Fruit fly (Drosophila melanogaster) ovary, adult (tissue): ENCODE data around the gene CG12998.

Experiments used
- CG17801 ChIP-seq: fragments of 200-800 bp; optimal IDR thresholded peaks from 2 replicates; lab custom pipeline; 2019; ENCODE audit warnings: missing biosample characterization, mild to moderate bottlenecking, missing genetic modification characterization, moderate library complexity; ENCODE audit not compliant: partially characterized antibody

CG12998 gene

DNA sequence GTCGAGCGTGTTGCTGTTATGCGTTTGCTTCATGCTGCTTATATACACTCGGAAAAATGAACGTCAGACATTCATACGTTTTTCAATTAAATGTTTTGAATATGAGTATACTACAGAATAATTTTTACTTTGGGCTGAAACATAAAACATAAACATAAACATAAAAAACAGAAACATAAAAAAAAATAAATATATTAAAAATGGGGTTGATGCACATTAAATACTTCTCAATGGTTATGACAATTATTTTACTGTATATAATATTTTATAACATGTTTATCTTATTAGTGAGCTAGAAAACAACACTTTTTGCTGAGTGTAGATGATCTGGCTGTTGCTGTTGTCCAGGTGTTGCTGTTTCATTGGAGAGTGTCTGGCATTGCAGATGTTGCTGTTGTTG lies 19.0 kb downstream of the CG12998 start:
- TF ChIP-seq CG17801 = no peak

DNA sequence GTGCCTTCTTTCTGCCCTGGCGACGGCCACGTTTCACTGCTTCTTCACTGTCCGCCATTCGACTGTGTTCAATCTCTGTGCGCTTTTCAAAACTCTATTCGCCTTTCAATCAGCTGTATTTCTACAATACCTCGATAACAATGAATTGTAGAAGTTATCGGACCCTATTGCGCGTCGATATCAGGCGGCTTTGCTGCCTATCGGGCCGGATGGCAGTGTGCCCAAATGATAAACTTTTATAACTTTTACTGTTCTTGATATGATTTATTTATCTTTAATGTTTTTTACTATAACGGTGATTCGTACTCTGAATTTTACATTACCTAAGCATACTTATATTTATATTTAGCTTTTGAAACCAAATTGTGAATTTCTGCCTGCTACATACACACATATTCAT lies 26.4 kb downstream of the CG12998 start, which contains the start of gene CG8915:
TSS of gene CG8915 (minus strand) at position 148 of the 400 bp plus-strand sequence.
- peak; percentile 38 for TF ChIP-seq CG17801

DNA sequence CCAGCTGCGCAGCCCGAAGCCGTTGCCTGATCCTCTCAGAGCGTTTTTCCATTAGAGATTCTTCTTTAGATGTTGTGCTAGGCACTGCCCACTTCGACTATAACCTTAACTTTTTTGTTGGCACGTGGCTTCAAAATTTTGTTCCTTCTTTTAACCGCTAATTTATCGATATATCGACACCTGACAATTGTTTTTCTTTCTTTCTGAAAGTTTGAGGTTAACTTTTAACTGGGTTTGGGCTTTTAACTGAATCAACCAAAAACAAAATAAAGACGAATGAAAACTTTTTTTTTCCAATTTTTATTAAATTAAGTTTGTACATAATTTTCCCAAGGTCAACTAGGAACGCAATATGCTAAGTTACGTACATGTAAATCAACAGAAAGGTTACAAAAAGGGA lies 28.4 kb downstream of the CG12998 start, which contains the start of gene CG42854:
TSS of gene CG42854 (minus strand) at position 101 of the 400 bp plus-strand sequence.
- TF ChIP-seq CG17801 = no peak

dm6 chrX:17249326-17249725 lies 30.9 kb downstream of the CG12998 start, which contains the start of gene CG8675:
CG8675 (minus strand) TSS chrX:17249502.
- peak; percentile 16 for TF ChIP-seq CG17801

DNA sequence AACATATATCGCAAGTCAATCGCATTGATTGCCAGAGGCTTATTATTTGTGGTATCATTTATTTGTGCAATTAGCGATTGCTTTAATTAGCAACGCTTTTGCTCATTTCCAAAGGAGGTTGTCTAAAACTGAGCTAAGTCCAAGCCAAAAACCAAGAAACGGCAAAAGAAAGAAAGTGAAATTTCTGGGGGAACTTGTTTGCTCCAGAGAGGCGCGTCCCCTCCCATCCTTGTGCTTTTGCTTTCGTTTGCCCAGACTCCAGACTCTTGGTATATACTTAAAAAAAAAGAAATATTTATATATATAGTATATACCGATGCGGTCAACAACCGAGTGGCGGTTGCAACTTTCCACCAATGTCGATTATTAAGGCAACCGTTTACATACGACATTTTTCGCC lies 35.6 kb downstream of the CG12998 start:
- no peak for TF ChIP-seq CG17801

- no peak for TF ChIP-seq CG17801
Measured at dm6 chrX:17255677-17256076, 37.2 kb downstream of the CG12998 start.

DNA sequence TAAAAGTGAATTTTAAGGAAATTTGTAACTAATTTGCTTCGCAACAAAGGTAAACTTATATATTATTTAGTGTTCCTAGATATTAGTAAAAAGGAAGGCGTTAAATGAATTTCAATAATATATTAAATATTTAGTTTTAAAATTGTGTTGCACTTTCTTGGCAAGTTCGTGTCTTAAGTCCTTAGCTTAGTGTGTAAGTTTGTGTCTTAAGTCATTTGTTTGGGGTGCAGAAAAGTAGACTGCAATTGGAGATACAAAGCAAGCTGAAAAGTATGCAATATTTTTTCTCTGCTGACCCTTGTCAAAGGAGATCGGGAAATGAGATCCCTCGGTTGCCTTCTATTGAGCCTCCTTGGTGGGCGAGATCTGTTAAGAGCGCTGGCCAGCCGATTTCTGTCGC lies 43.6 kb downstream of the CG12998 start:
- TF ChIP-seq CG17801 = no peak

DNA sequence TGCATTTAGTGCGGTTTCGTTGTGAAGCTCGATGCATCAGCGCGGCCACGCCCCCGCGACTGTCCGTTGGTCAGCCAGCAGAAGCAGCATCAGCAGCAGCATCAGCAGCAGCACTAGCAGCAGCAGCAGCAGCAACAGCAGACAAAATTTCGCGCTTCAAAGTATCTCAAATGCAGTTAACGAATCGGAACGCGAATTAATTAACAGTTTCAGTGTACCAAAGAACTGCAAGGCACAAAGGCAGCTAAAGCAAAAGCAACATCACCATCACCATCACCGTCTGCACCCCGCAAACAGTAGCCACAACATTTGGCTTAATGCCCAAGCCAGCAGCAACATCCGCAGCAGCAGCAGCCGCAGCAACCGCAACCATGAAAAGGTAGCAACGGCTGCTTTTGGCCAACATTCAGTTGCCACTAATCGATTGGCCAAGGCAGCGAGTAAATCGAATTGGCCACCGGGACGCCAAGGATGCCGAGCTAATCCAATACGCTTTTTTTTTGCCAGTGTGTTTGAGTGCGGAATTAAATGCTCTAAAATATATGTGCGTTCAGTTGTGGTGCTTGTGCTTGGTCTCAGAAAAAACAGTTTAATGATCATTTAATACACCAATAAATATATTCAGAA lies 47.0 kb downstream of the CG12998 start:
- TF ChIP-seq CG17801 = no peak
